Fruit fly (Drosophila melanogaster) Kc167 (cell line): ENCODE results near the gene CG15731.

ENCODE experiments used
- Myc ChIP-seq: fragments of >200 bp; optimal IDR thresholded peaks from 2 replicates; lab custom pipeline; 2017; ENCODE audit warnings: missing external identifiers
- Sin3A ChIP-seq: fragments of >200 bp; optimal IDR thresholded peaks from 2 replicates; lab custom pipeline; 2018; ENCODE audit warnings: missing external identifiers
- h ChIP-seq: fragments of >200 bp; optimal IDR thresholded peaks from 3 replicates; lab custom pipeline; 2018; ENCODE audit warnings: missing external identifiers
- insv ChIP-seq: fragments of >200 bp; optimal IDR thresholded peaks from 3 replicates; lab custom pipeline; 2018; ENCODE audit warnings: missing external identifiers
- psq ChIP-seq: fragments of >200 bp; optimal IDR thresholded peaks from 2 replicates; lab custom pipeline; 2017; ENCODE audit warnings: missing external identifiers
- ttk ChIP-seq: sonication (Bioruptor generic); optimal IDR thresholded peaks from 2 replicates; lab custom pipeline; 2017; ENCODE audit warnings: missing external identifiers

- TF ChIP-seq Myc (lab: Kevin White, UChicago), result no peak
- TF ChIP-seq ttk (lab: Kevin White, UChicago), result no peak
- TF ChIP-seq h (lab: Kevin White, UChicago), result no peak
- TF ChIP-seq Sin3A (lab: Kevin White, UChicago), result no peak
- no peak for TF ChIP-seq psq (lab: Kevin White, UChicago)
- TF ChIP-seq insv, result no peak
Observed at dm6 chrX:12486294-12487020, 28.9 kb upstream of the CG15731 start, which contains the start of gene Cpr11A.
